Worm (Caenorhabditis elegans) whole organism, L2 larva: ENCODE data around the gene D1005.10.

ENCODE experiments used
- C34F6.9 ChIP-seq: fragments of 150-350 bp; optimal IDR thresholded peaks from 2 replicates; lab custom pipeline; 2014; ENCODE audit warnings: missing biosample characterization, missing genetic modification characterization
- F13H6.1 ChIP-seq: sonication (generic microtip); optimal IDR thresholded peaks from 2 replicates; lab custom pipeline; 2016; ENCODE audit warnings: missing genetic modification characterization, missing compliant biosample characterization
- alr-1 ChIP-seq: fragments of 150-350 bp; optimal IDR thresholded peaks from 2 replicates; lab custom pipeline; 2014; ENCODE audit warnings: missing biosample characterization, missing genetic modification characterization
- aly-2 ChIP-seq: fragments of 150-350 bp; optimal IDR thresholded peaks from 2 replicates; lab custom pipeline; 2014; ENCODE audit warnings: missing biosample characterization, missing genetic modification characterization
- blmp-1 ChIP-seq: sonication (generic microtip); optimal IDR thresholded peaks from 2 replicates; lab custom pipeline; 2017; ENCODE audit warnings: missing genetic modification characterization, mild to moderate bottlenecking, missing compliant biosample characterization, antibody characterized with exemption, moderate library complexity; ENCODE audit not compliant: insufficient read depth
- ceh-16 ChIP-seq: fragments of 150-350 bp; optimal IDR thresholded peaks from 2 replicates; lab custom pipeline; 2014; ENCODE audit warnings: missing biosample characterization, missing genetic modification characterization
- ceh-82 ChIP-seq: fragments of 150-350 bp; optimal IDR thresholded peaks from 2 replicates; lab custom pipeline; 2014; ENCODE audit warnings: missing biosample characterization, missing genetic modification characterization
- crh-2 ChIP-seq: sonication (generic microtip); optimal IDR thresholded peaks from 2 replicates; lab custom pipeline; 2017; ENCODE audit warnings: missing biosample characterization, missing genetic modification characterization
- dmd-4 ChIP-seq: sonication (generic microtip); optimal IDR thresholded peaks from 2 replicates; lab custom pipeline; 2017; ENCODE audit warnings: missing biosample characterization, missing genetic modification characterization
- egl-27 ChIP-seq: sonication (generic microtip); optimal IDR thresholded peaks from 3 replicates; lab custom pipeline; 2017; ENCODE audit warnings: missing biosample characterization, missing genetic modification reagents, missing genetic modification characterization
- elt-1 ChIP-seq: fragments of 150-350 bp; optimal IDR thresholded peaks from 2 replicates; lab custom pipeline; 2014; ENCODE audit warnings: missing biosample characterization, missing genetic modification characterization
- elt-3 ChIP-seq: sonication (generic microtip); optimal IDR thresholded peaks from 2 replicates; lab custom pipeline; 2017; ENCODE audit warnings: missing biosample characterization, missing genetic modification characterization
- lin-11 ChIP-seq: fragments of 150-350 bp; sonication (generic microtip); optimal IDR thresholded peaks from 2 replicates; lab custom pipeline; 2014; ENCODE audit warnings: missing biosample characterization, missing genetic modification characterization, inconsistent platforms, mixed read lengths
- lin-13 ChIP-seq: fragments of 150-350 bp; optimal IDR thresholded peaks from 2 replicates; lab custom pipeline; 2014; ENCODE audit warnings: missing biosample characterization, missing genetic modification reagents, missing genetic modification characterization
- lsy-2 ChIP-seq, 2 experiments: fragments of 150-350 bp in 1 of 2; sonication (generic microtip) in 1 of 2; optimal IDR thresholded peaks; 2 replicates each; lab custom pipeline; 2014 to 2017; ENCODE audit warnings: missing biosample characterization in 2 of 2, missing genetic modification characterization in 2 of 2
- mab-5 ChIP-seq: fragments of 150-350 bp; optimal IDR thresholded peaks from 2 replicates; lab custom pipeline; 2014; ENCODE audit warnings: missing biosample characterization, missing genetic modification characterization
- mbf-1 ChIP-seq: sonication (generic microtip); optimal IDR thresholded peaks from 2 replicates; lab custom pipeline; 2017; ENCODE audit warnings: missing biosample characterization, missing genetic modification characterization
- mdl-1 ChIP-seq, 2 experiments: fragments of 150-350 bp in 1 of 2; sonication (generic microtip) in 1 of 2; optimal IDR thresholded peaks; 2 replicates each; lab custom pipeline; 2017; ENCODE audit warnings: missing biosample characterization in 2 of 2, missing genetic modification characterization in 2 of 2
- nhr-10 ChIP-seq: sonication (generic microtip); optimal IDR thresholded peaks from 2 replicates; lab custom pipeline; 2017; ENCODE audit warnings: missing biosample characterization, missing genetic modification characterization
- nhr-11 ChIP-seq: fragments of 150-350 bp; optimal IDR thresholded peaks from 2 replicates; lab custom pipeline; 2014; ENCODE audit warnings: missing biosample characterization, missing genetic modification characterization
- nhr-12 ChIP-seq: fragments of 150-350 bp; optimal IDR thresholded peaks from 2 replicates; lab custom pipeline; 2014; ENCODE audit warnings: missing biosample characterization, missing genetic modification characterization
- nhr-129 ChIP-seq: fragments of 150-350 bp; optimal IDR thresholded peaks from 2 replicates; lab custom pipeline; 2014; ENCODE audit warnings: missing biosample characterization, missing genetic modification characterization
- nhr-21 ChIP-seq: fragments of 150-350 bp; optimal IDR thresholded peaks from 2 replicates; lab custom pipeline; 2014; ENCODE audit warnings: missing biosample characterization, missing genetic modification characterization
- nhr-23 ChIP-seq: fragments of 150-350 bp; optimal IDR thresholded peaks from 2 replicates; lab custom pipeline; 2014; ENCODE audit warnings: missing biosample characterization, missing genetic modification reagents, missing genetic modification characterization
- nhr-237 ChIP-seq: fragments of 150-350 bp; optimal IDR thresholded peaks from 2 replicates; lab custom pipeline; 2014; ENCODE audit warnings: missing biosample characterization, missing genetic modification characterization
- nhr-25 ChIP-seq: fragments of 150-350 bp; sonication (generic microtip); optimal IDR thresholded peaks from 3 replicates; lab custom pipeline; 2014; ENCODE audit warnings: missing biosample characterization, missing genetic modification characterization
- nhr-77 ChIP-seq: fragments of 150-350 bp; optimal IDR thresholded peaks from 2 replicates; lab custom pipeline; 2014; ENCODE audit warnings: missing biosample characterization, missing genetic modification characterization
- peb-1 ChIP-seq: fragments of 150-350 bp; optimal IDR thresholded peaks from 2 replicates; lab custom pipeline; 2014; ENCODE audit warnings: missing biosample characterization, missing genetic modification characterization
- sem-4 ChIP-seq: fragments of 150-350 bp; optimal IDR thresholded peaks from 2 replicates; lab custom pipeline; 2014; ENCODE audit warnings: missing biosample characterization, missing genetic modification reagents, missing genetic modification characterization
- skn-1 ChIP-seq: sonication (generic microtip); optimal IDR thresholded peaks from 2 replicates; lab custom pipeline; 2017; ENCODE audit warnings: missing biosample characterization, missing genetic modification characterization
- snpc-4 ChIP-seq: fragments of 150-350 bp; optimal IDR thresholded peaks from 2 replicates; lab custom pipeline; 2014; ENCODE audit warnings: missing biosample characterization, missing genetic modification characterization
- unc-55 ChIP-seq: fragments of 150-350 bp; sonication (generic microtip); optimal IDR thresholded peaks from 3 replicates; lab custom pipeline; 2014; ENCODE audit warnings: missing biosample characterization, missing genetic modification reagents, missing genetic modification characterization
- unc-62 ChIP-seq: fragments of 150-350 bp; optimal IDR thresholded peaks from 2 replicates; lab custom pipeline; 2014; ENCODE audit warnings: missing biosample characterization, missing genetic modification reagents, missing genetic modification characterization
- zag-1 ChIP-seq: fragments of 150-350 bp; optimal IDR thresholded peaks from 2 replicates; lab custom pipeline; 2014; ENCODE audit warnings: missing biosample characterization, missing genetic modification characterization
- ztf-4 ChIP-seq: fragments of 150-350 bp; optimal IDR thresholded peaks from 2 replicates; lab custom pipeline; 2014; ENCODE audit warnings: missing biosample characterization, missing genetic modification characterization

D1005.10 gene

DNA sequence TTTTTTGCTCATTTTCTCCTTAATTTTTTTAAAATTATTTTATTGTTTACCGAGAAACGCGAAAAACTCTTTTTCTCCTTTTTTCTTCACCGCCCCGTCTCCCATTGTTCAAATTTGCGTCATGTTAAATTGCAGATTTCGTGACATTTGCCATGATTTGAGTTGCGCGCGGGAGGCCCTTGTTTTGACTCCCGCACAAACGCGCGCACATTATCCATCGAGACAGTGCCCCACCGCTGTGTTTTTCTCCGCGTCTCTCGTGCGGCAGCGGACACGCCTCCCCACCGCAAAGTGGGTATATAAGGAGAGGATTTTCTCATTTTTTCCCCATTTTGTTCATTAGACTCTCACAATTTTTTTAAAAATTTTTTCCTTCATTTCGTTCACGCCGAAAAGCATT, 10.0 kb downstream of the D1005.10 start:
- no peak for TF ChIP-seq egl-27 (tag; lab: Kevin White, UChicago)
- TF ChIP-seq lin-13 = no peak
- TF ChIP-seq peb-1 (tag; lab: Kevin White, UChicago) = no peak
- no peak for TF ChIP-seq snpc-4 (tag; lab: Kevin White, UChicago)
- TF ChIP-seq skn-1 (tag; lab: Kevin White, UChicago) = no peak
- no peak for TF ChIP-seq nhr-21 (tag; lab: Kevin White, UChicago)
- no peak for TF ChIP-seq unc-55 (GFP tag; lab: Kevin White, UChicago)
- no peak for TF ChIP-seq nhr-25 (tag; lab: Kevin White, UChicago)
- TF ChIP-seq mdl-1 (tag; optimal IDR thresholded peaks at IDR 0.05; lab: Kevin White, UChicago) = no peak

ce11 chrX:1473794-1474193, 12.2 kb downstream of the D1005.10 start:
- no peak for TF ChIP-seq blmp-1 (tag; lab: Kevin White, UChicago)
- no peak for TF ChIP-seq aly-2 (tag; lab: Kevin White, UChicago)
- TF ChIP-seq lsy-2 (tag; optimal IDR thresholded peaks at IDR 0.05; lab: Kevin White, UChicago) = no peak
- no peak for TF ChIP-seq sem-4 (tag; lab: Kevin White, UChicago)
- TF ChIP-seq ceh-82 (tag; lab: Kevin White, UChicago) = no peak
- TF ChIP-seq elt-3 (tag; lab: Kevin White, UChicago) = no peak
- no peak for TF ChIP-seq skn-1 (tag; lab: Kevin White, UChicago)
- TF ChIP-seq mbf-1 (tag; lab: Kevin White, UChicago) = no peak
- no peak for TF ChIP-seq nhr-77 (tag; lab: Kevin White, UChicago)
- TF ChIP-seq elt-1 (tag; lab: Kevin White, UChicago) = no peak
- no peak for TF ChIP-seq nhr-129 (tag; lab: Kevin White, UChicago)
- TF ChIP-seq crh-2 (tag; lab: Kevin White, UChicago) = no peak
- no peak for TF ChIP-seq C34F6.9
- TF ChIP-seq lin-13 = no peak

- TF ChIP-seq nhr-77 (tag; lab: Kevin White, UChicago) = no peak
- TF ChIP-seq zag-1 (tag; lab: Kevin White, UChicago) = no peak
- no peak for TF ChIP-seq nhr-12
- no peak for TF ChIP-seq mab-5 (tag; lab: Kevin White, UChicago)
- TF ChIP-seq dmd-4 (tag; lab: Kevin White, UChicago) = no peak
- TF ChIP-seq mbf-1 (tag; lab: Kevin White, UChicago) = no peak
- no peak for TF ChIP-seq lin-13
- no peak for TF ChIP-seq C34F6.9
- no peak for TF ChIP-seq blmp-1 (tag; lab: Kevin White, UChicago)
Observed at ce11 chrX:1472880-1473279, 13.1 kb downstream of the D1005.10 start, which contains the start of gene D1005.5. D1005.5 (minus strand) TSS chrX:1472980.

- TF ChIP-seq nhr-10 = no peak
- no peak for TF ChIP-seq aly-2 (tag; lab: Kevin White, UChicago)
- TF ChIP-seq lin-11 (tag; lab: Kevin White, UChicago) = no peak
- no peak for TF ChIP-seq nhr-237
- TF ChIP-seq sem-4 (tag; lab: Kevin White, UChicago) = no peak
- no peak for TF ChIP-seq ztf-4 (tag; lab: Kevin White, UChicago)
- TF ChIP-seq mdl-1 (tag; optimal IDR thresholded peaks at IDR 0.05; lab: Kevin White, UChicago) = no peak
- TF ChIP-seq nhr-11 (tag; lab: Kevin White, UChicago) = no peak
- TF ChIP-seq dmd-4 (tag; lab: Kevin White, UChicago) = no peak
- no peak for TF ChIP-seq crh-2 (tag; lab: Kevin White, UChicago)
- no peak for TF ChIP-seq snpc-4 (tag; lab: Kevin White, UChicago)
- no peak for TF ChIP-seq peb-1 (tag; lab: Kevin White, UChicago)
- TF ChIP-seq zag-1 (tag; lab: Kevin White, UChicago) = no peak
- TF ChIP-seq unc-62 (GFP tag; lab: Kevin White, UChicago) = no peak
- no peak for TF ChIP-seq mbf-1 (tag; lab: Kevin White, UChicago)
- TF ChIP-seq lin-13 = no peak
- TF ChIP-seq elt-1 (tag; lab: Kevin White, UChicago) = no peak
Observed at ce11 chrX:1471232-1471631, 14.8 kb downstream of the D1005.10 start.

DNA sequence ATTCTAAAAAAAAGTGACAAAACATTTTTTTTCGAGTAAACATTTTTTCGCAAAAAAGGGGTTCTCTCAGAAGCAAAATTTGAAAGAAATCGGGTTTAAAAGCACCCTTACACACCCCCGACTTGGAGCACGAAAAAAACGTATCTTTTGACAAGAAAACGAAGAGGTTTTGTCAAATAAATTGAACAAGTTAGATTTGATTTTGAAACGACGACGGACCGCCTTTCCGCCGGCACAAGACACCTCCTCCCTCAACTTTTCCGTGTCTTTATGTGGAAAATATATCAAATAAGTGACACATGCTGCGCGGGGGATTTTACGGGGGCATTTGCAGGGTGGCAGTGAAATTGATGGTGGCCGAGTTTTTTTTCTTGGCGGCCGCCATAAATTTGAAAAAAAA, 17.9 kb downstream of the D1005.10 start:
- TF ChIP-seq alr-1 (tag; lab: Kevin White, UChicago) = no peak
- TF ChIP-seq F13H6.1 (tag; lab: Kevin White, UChicago) = no peak
- no peak for TF ChIP-seq nhr-23
- TF ChIP-seq mab-5 (tag; lab: Kevin White, UChicago) = no peak
- TF ChIP-seq nhr-237 = no peak
- TF ChIP-seq crh-2 (tag; lab: Kevin White, UChicago) = no peak
- TF ChIP-seq ceh-16 = no peak
- no peak for TF ChIP-seq unc-55 (GFP tag; lab: Kevin White, UChicago)
- no peak for TF ChIP-seq nhr-10
